Worm (Caenorhabditis elegans) whole organism, young adult: ENCODE measurements around the gene efn-4.

Source experiments
- B0019.2 ChIP-seq: fragments of 200-800 bp; sonication (Bioruptor generic); conservative IDR thresholded peaks from 2 replicates; pipeline ENCODE4 v1.3.6; 2022; ENCODE audit warnings: missing genetic modification reagents, missing genetic modification characterization, missing compliant biosample characterization
- D2030.7 ChIP-seq: fragments of 200-800 bp; sonication (Bioruptor generic); IDR thresholded peaks from 2 replicates; pipeline ENCODE4 v1.3.6; 2022; ENCODE audit warnings: missing genetic modification reagents, missing genetic modification characterization, missing compliant biosample characterization
- F33H1.4 ChIP-seq: fragments of 200-800 bp; sonication (Bioruptor generic); IDR thresholded peaks from 2 replicates; pipeline ENCODE4 v1.3.6; 2022; ENCODE audit warnings: missing genetic modification reagents, missing genetic modification characterization, missing compliant biosample characterization
- F49E8.2 ChIP-seq: sonication (generic microtip); optimal IDR thresholded peaks from 3 replicates; lab custom pipeline; 2017; ENCODE audit warnings: missing genetic modification characterization, mild to moderate bottlenecking, missing compliant biosample characterization, antibody characterized with exemption, moderate library complexity; ENCODE audit not compliant: insufficient read depth
- F55B11.4 ChIP-seq: sonication (generic microtip); optimal IDR thresholded peaks from 2 replicates; lab custom pipeline; 2016; ENCODE audit warnings: missing compliant biosample characterization, missing genetic modification characterization, borderline replicate concordance; ENCODE audit not compliant: insufficient read depth
- F57A8.1 ChIP-seq: fragments of 200-800 bp; sonication (Bioruptor generic); optimal IDR thresholded peaks from 2 replicates; lab custom pipeline; 2018; ENCODE audit warnings: mild to moderate bottlenecking, missing genetic modification characterization, moderate library complexity, missing compliant biosample characterization
- F57C9.4 ChIP-seq: sonication (generic microtip); optimal IDR thresholded peaks from 2 replicates; lab custom pipeline; 2017; ENCODE audit warnings: mild to moderate bottlenecking, missing genetic modification characterization, missing compliant biosample characterization
- K11D2.4 ChIP-seq: fragments of 200-800 bp; sonication (Bioruptor generic); IDR thresholded peaks from 2 replicates; pipeline ENCODE4 v1.3.6; 2022; ENCODE audit warnings: missing genetic modification reagents, missing genetic modification characterization, missing compliant biosample characterization
- Y53F4B.3 ChIP-seq: fragments of 200-800 bp; sonication (Bioruptor generic); IDR thresholded peaks from 2 replicates; pipeline ENCODE4 v1.3.6; 2022; ENCODE audit warnings: missing genetic modification reagents, missing genetic modification characterization, missing compliant biosample characterization
- atf-7 ChIP-seq: sonication (generic microtip); optimal IDR thresholded peaks from 2 replicates; lab custom pipeline; 2017; ENCODE audit warnings: mild to moderate bottlenecking, missing genetic modification characterization, missing compliant biosample characterization
- ceh-100 ChIP-seq: fragments of 200-800 bp; sonication (Bioruptor generic); IDR thresholded peaks from 2 replicates; pipeline ENCODE4 v1.3.6; 2022; ENCODE audit warnings: missing genetic modification reagents, missing genetic modification characterization, missing compliant biosample characterization
- ceh-27 ChIP-seq: fragments of 200-800 bp; sonication (Bioruptor generic); optimal IDR thresholded peaks from 2 replicates; lab custom pipeline; 2018; ENCODE audit warnings: mild to moderate bottlenecking, missing genetic modification characterization, moderate library complexity, missing compliant biosample characterization
- ceh-79 ChIP-seq: sonication (generic microtip); optimal IDR thresholded peaks from 2 replicates; lab custom pipeline; 2017; ENCODE audit warnings: mild to moderate bottlenecking, missing genetic modification characterization, missing compliant biosample characterization
- dox-1 ChIP-seq: fragments of 200-800 bp; sonication (Bioruptor generic); IDR thresholded peaks from 2 replicates; pipeline ENCODE4 v1.3.6; 2022; ENCODE audit warnings: missing genetic modification reagents, missing genetic modification characterization, missing compliant biosample characterization
- dpl-1 ChIP-seq: fragments of 150-350 bp; optimal IDR thresholded peaks from 2 replicates; lab custom pipeline; 2014; ENCODE audit warnings: missing biosample characterization, missing genetic modification reagents, missing genetic modification characterization
- efl-1 ChIP-seq: fragments of 150-350 bp; optimal IDR thresholded peaks from 2 replicates; lab custom pipeline; 2014; ENCODE audit warnings: missing biosample characterization, missing genetic modification reagents, missing genetic modification characterization
- egl-18 ChIP-seq: fragments of 200-800 bp; sonication (Bioruptor generic); IDR thresholded peaks from 2 replicates; pipeline ENCODE4 v1.3.6; 2022; ENCODE audit warnings: missing genetic modification reagents, missing genetic modification characterization, missing compliant biosample characterization
- egrh-3 ChIP-seq: fragments of 200-800 bp; sonication (Bioruptor generic); IDR thresholded peaks from 2 replicates; pipeline ENCODE4 v1.3.6; 2022; ENCODE audit warnings: missing genetic modification reagents, missing genetic modification characterization, missing compliant biosample characterization
- hmg-1.2 ChIP-seq: fragments of 200-800 bp; sonication (Bioruptor generic); IDR thresholded peaks from 2 replicates; pipeline ENCODE4 v1.3.6; 2022; ENCODE audit warnings: missing genetic modification reagents, missing genetic modification characterization, missing compliant biosample characterization
- hsf-1 ChIP-seq: fragments of 200-800 bp; sonication (Bioruptor generic); IDR thresholded peaks from 2 replicates; pipeline ENCODE4 v1.3.6; 2022; ENCODE audit warnings: missing genetic modification reagents, missing genetic modification characterization, missing compliant biosample characterization
- lin-26 ChIP-seq: fragments of 200-800 bp; sonication (Bioruptor generic); IDR thresholded peaks from 2 replicates; pipeline ENCODE4 v1.3.6; 2022; ENCODE audit warnings: missing genetic modification reagents, missing genetic modification characterization, missing compliant biosample characterization
- lin-54 ChIP-seq: fragments of 200-800 bp; sonication (Bioruptor generic); optimal IDR thresholded peaks from 2 replicates; lab custom pipeline; 2018; ENCODE audit warnings: mild to moderate bottlenecking, missing genetic modification characterization, missing compliant biosample characterization
- lsl-1 ChIP-seq: fragments of 200-800 bp; sonication (Bioruptor generic); optimal IDR thresholded peaks from 2 replicates; lab custom pipeline; 2018; ENCODE audit warnings: mild to moderate bottlenecking, missing genetic modification characterization, moderate library complexity, missing compliant biosample characterization
- madf-3 ChIP-seq: fragments of 200-800 bp; sonication (Bioruptor generic); IDR thresholded peaks from 2 replicates; pipeline ENCODE4 v1.3.6; 2022; ENCODE audit warnings: missing genetic modification reagents, missing genetic modification characterization, missing compliant biosample characterization
- madf-6 ChIP-seq: fragments of 200-800 bp; sonication (Bioruptor generic); IDR thresholded peaks from 2 replicates; pipeline ENCODE4 v1.3.6; 2022; ENCODE audit warnings: missing genetic modification reagents, missing genetic modification characterization, missing compliant biosample characterization
- madf-8 ChIP-seq: fragments of 200-800 bp; sonication (Bioruptor generic); conservative IDR thresholded peaks from 2 replicates; pipeline ENCODE4 v1.3.6; 2022; ENCODE audit warnings: missing genetic modification reagents, missing genetic modification characterization, missing compliant biosample characterization
- mcd-1 ChIP-seq: fragments of 200-800 bp; sonication (Bioruptor generic); IDR thresholded peaks from 2 replicates; pipeline ENCODE4 v1.3.6; 2022; ENCODE audit warnings: missing genetic modification reagents, missing genetic modification characterization, missing compliant biosample characterization
- mxl-1 ChIP-seq: sonication (generic microtip); optimal IDR thresholded peaks from 2 replicates; lab custom pipeline; 2016; ENCODE audit warnings: missing genetic modification characterization, missing compliant biosample characterization
- nhr-80 ChIP-seq: sonication (generic microtip); optimal IDR thresholded peaks from 2 replicates; lab custom pipeline; 2016; ENCODE audit warnings: missing genetic modification characterization, missing compliant biosample characterization
- rcor-1 ChIP-seq: fragments of 200-800 bp; sonication (Bioruptor generic); IDR thresholded peaks from 2 replicates; pipeline ENCODE4 v1.3.6; 2022; ENCODE audit warnings: missing genetic modification reagents, missing genetic modification characterization, missing compliant biosample characterization
- snpc-1.3 ChIP-seq: sonication (generic microtip); optimal IDR thresholded peaks from 2 replicates; lab custom pipeline; 2017; ENCODE audit warnings: missing genetic modification characterization, mild to moderate bottlenecking, missing compliant biosample characterization, antibody characterized with exemption, moderate library complexity, missing genotype, missing genetic modification reagents; ENCODE audit not compliant: insufficient read depth
- tbp1 ChIP-seq: fragments of 200-800 bp; sonication (Bioruptor generic); optimal IDR thresholded peaks from 2 replicates; lab custom pipeline; 2018; ENCODE audit warnings: mild to moderate bottlenecking, missing genetic modification characterization, missing compliant biosample characterization
- xnd-1 ChIP-seq: sonication (generic microtip); optimal IDR thresholded peaks from 2 replicates; lab custom pipeline; 2016; ENCODE audit warnings: missing genotype, missing genetic modification reagents, missing genetic modification characterization, missing compliant biosample characterization
- zfh-2 ChIP-seq: fragments of 200-800 bp; sonication (Bioruptor generic); conservative IDR thresholded peaks from 2 replicates; pipeline ENCODE4 v1.3.6; 2022; ENCODE audit warnings: missing genetic modification reagents, missing genetic modification characterization, missing compliant biosample characterization
- zim-3 ChIP-seq: sonication (generic microtip); optimal IDR thresholded peaks from 2 replicates; lab custom pipeline; 2017; ENCODE audit warnings: mild to moderate bottlenecking, missing genetic modification characterization, moderate library complexity, missing compliant biosample characterization
- ztf-25 ChIP-seq: fragments of 200-800 bp; sonication (Bioruptor generic); IDR thresholded peaks from 2 replicates; pipeline ENCODE4 v1.3.6; 2022; ENCODE audit warnings: missing genetic modification reagents, missing genetic modification characterization, missing compliant biosample characterization
- ztf-26 ChIP-seq: sonication (generic microtip); optimal IDR thresholded peaks from 2 replicates; lab custom pipeline; 2017; ENCODE audit warnings: missing genetic modification characterization, missing compliant biosample characterization

Gene efn-4

ce11 chrIV:558735-559284 is at the start of gene efn-4:
TSS of gene efn-4 (plus strand) at chrIV:559234.
- TF ChIP-seq F55B11.4 = no peak
- TF ChIP-seq ztf-25 (GFP tag; lab: Robert Waterston, UW) = no peak
- TF ChIP-seq egrh-3 = peak; percentile 31; the same call in 1 of the 2 replicates
- peak; percentile 69 for TF ChIP-seq zfh-2 (GFP tag; lab: Robert Waterston, UW)

- TF ChIP-seq egl-18 (GFP tag; lab: Robert Waterston, UW) = no peak
- TF ChIP-seq dpl-1 (GFP tag; lab: Kevin White, UChicago) = peak; percentile 55
- TF ChIP-seq mcd-1 (GFP tag; lab: Robert Waterston, UW) = peak; percentile 98
- TF ChIP-seq mxl-1 (tag; lab: Kevin White, UChicago) = no peak
- TF ChIP-seq K11D2.4 (GFP tag; lab: Robert Waterston, UW) = no peak
- TF ChIP-seq ceh-100 (GFP tag; lab: Robert Waterston, UW) = no peak
- no peak for TF ChIP-seq atf-7 (tag; lab: Kevin White, UChicago)
- TF ChIP-seq F57A8.1 (GFP tag; lab: Kevin White, UChicago) = no peak
- TF ChIP-seq snpc-1.3 = peak; percentile 1
- TF ChIP-seq D2030.7 = peak; percentile 67
- TF ChIP-seq dox-1 (GFP tag; lab: Robert Waterston, UW) = 0 out of 2 replicates have a peak, but pooled peaks have one; percentile 44
- no peak for TF ChIP-seq hsf-1 (GFP tag; lab: Robert Waterston, UW)
- TF ChIP-seq ceh-27 (GFP tag; lab: Kevin White, UChicago) = no peak
- peak; percentile 75 for TF ChIP-seq madf-6 (GFP tag; lab: Robert Waterston, UW)
- TF ChIP-seq tbp1 = peak; percentile 37
- peak; percentile 39; the same call in 1 of the 2 replicates for TF ChIP-seq F33H1.4 (GFP tag; lab: Robert Waterston, UW)
- TF ChIP-seq F49E8.2 (tag; lab: Kevin White, UChicago) = peak; percentile 33
- TF ChIP-seq Y53F4B.3 (GFP tag; lab: Robert Waterston, UW) = no peak
- TF ChIP-seq zim-3 (tag; lab: Kevin White, UChicago) = no peak
- no peak for TF ChIP-seq F57C9.4
- TF ChIP-seq B0019.2 (GFP tag; lab: Robert Waterston, UW) = no peak
- TF ChIP-seq ceh-79 (tag; lab: Kevin White, UChicago) = no peak
- no peak for TF ChIP-seq xnd-1 (tag; lab: Kevin White, UChicago)
- TF ChIP-seq lin-26 (GFP tag; lab: Robert Waterston, UW) = no peak
- TF ChIP-seq efl-1 = peak; percentile 73
- TF ChIP-seq rcor-1 (GFP tag; lab: Robert Waterston, UW) = 0 out of 2 replicates have a peak, but pooled peaks have one; percentile 26
- TF ChIP-seq madf-8 (GFP tag; lab: Robert Waterston, UW) = no peak
- peak; percentile 55 for TF ChIP-seq lsl-1
- peak; percentile 99 for TF ChIP-seq hmg-1.2 (GFP tag; lab: Robert Waterston, UW)
- no peak for TF ChIP-seq madf-3
- peak; percentile 75 for TF ChIP-seq lin-54 (GFP tag; lab: Kevin White, UChicago)
Observed at ce11 chrIV:519409-519808, 39.6 kb upstream of the efn-4 start, which contains the start of gene pig-1. TSS of gene pig-1 (minus strand) at chrIV:519457.

ce11 chrIV:522566-522965 is 36.5 kb upstream of the efn-4 start:
- TF ChIP-seq ztf-26 (tag; lab: Kevin White, UChicago) (no peak), nhr-80 (peak; percentile 63)
